Fruit fly (Drosophila melanogaster): ENCODE results near the gene CG5555.
A peak's percentile ranks its signal among the peaks of the same experiment; 100 is the strongest.

The CG5555 gene

DNA sequence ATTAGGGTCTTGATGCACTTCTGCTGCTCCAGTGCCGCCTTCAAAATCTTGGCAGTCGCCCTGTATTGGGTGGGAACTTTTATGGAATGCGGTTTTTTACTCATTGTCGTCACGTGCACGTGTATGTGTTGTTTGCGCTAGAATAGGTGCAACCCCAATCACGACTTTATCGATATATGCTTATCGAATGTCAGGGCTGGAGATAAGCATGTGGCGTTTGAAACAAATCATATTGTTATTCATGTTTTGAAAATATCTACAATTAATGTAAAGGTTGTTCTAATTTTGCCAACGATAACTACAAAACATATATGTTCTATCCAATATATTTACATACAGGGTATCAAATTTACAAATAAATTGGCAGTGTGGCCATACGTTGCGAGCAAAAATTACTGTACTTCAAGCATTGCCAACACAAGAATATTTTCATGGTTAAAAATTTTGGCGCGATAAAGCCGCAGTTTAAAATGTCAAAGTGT is 18.2 kb downstream of the CG5555 start, which contains the start of the genes CG42359 and Nsun5 (continued):
- TF ChIP-seq CG34406 (GFP tag; optimal IDR thresholded peaks at IDR 0.05) (peak; percentile 56), salr (GFP tag; optimal IDR thresholded peaks at IDR 0.05) (peak; percentile 44 to 74), CG11902 (GFP tag; optimal IDR thresholded peaks at IDR 0.05) (peak; percentile 65), Lpt (GFP tag; optimal IDR thresholded peaks at IDR 0.05) (peak; percentile 65), Eip78C (GFP tag) (peak; percentile 92), CG7368 (GFP tag; optimal IDR thresholded peaks at IDR 0.05) (peak; percentile 74), CG3919 (GFP tag; optimal IDR thresholded peaks at IDR 0.05) (peak; percentile 87), Hr4 (GFP tag; optimal IDR thresholded peaks at IDR 0.05) (peak; percentile 87), Sox15 (GFP tag; optimal IDR thresholded peaks at IDR 0.05) (peak; percentile 68), net (GFP tag; optimal IDR thresholded peaks at IDR 0.05) (peak; percentile 76), Gug (GFP tag; IDR thresholded peaks at IDR 0.05) (peak; percentile 69), CG32006 (GFP tag; optimal IDR thresholded peaks at IDR 0.05) (peak; percentile 75), Hr38 (GFP tag; optimal IDR thresholded peaks at IDR 0.05) (peak; percentile 71), svp (GFP tag) (peak; percentile 88), Ets96B (tag; optimal IDR thresholded peaks at IDR 0.05) (peak; percentile 78), Sox14 (GFP tag; optimal IDR thresholded peaks at IDR 0.05) (peak; percentile 88), CG6808 (GFP tag; optimal IDR thresholded peaks at IDR 0.05) (no peak), vri (GFP tag; optimal IDR thresholded peaks at IDR 0.05) (peak; percentile 73), Eip75B (GFP tag; optimal IDR thresholded peaks at IDR 0.05) (peak; percentile 83), Blimp-1 (GFP tag; optimal IDR thresholded peaks at IDR 0.05) (no peak), CG16779 (tag; optimal IDR thresholded peaks at IDR 0.05) (no peak), Sox102F (GFP tag; optimal IDR thresholded peaks at IDR 0.05) (peak; percentile 81)

DNA sequence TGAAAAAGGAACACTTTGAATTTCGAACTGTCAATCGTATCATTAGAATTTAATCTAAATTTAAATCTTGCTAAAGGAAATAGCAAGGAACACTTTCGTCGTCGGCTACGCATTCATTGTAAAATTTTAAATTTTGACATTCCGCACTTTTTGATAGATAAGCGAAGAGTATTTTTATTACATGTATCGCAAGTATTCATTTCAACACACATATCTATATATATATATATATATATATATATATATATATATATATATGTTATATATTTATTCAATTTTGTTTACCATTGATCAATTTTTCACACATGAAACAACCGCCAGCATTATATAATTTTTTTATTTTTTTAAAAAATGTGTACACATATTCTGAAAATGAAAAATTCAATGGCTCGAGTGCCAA is 20.6 kb downstream of the CG5555 start, which contains the start of gene CG11779:
Gene CG11779 (minus strand): TSS at position 101 of the 400 bp plus-strand sequence.
- no peak for TF ChIP-seq net (GFP tag; optimal IDR thresholded peaks at IDR 0.05)
- TF ChIP-seq Eip78C (GFP tag), result no peak
- TF ChIP-seq CG9139 (GFP tag; optimal IDR thresholded peaks at IDR 0.05), result no peak
- no peak for TF ChIP-seq CG10631 (GFP tag; optimal IDR thresholded peaks at IDR 0.05)
- TF ChIP-seq Sox14 (GFP tag; optimal IDR thresholded peaks at IDR 0.05), result no peak
- no peak for TF ChIP-seq dac (GFP tag; optimal IDR thresholded peaks at IDR 0.05)
- no peak for TF ChIP-seq CG6792 (GFP tag; optimal IDR thresholded peaks at IDR 0.05)
- TF ChIP-seq lz (GFP tag; optimal IDR thresholded peaks at IDR 0.05), result no peak
- no peak for TF ChIP-seq CG31627 (GFP tag; optimal IDR thresholded peaks at IDR 0.05)
- no peak for TF ChIP-seq cyc (GFP tag; optimal IDR thresholded peaks at IDR 0.05)
- TF ChIP-seq vri (GFP tag; optimal IDR thresholded peaks at IDR 0.05), result no peak
- no peak for TF ChIP-seq Gug (GFP tag; IDR thresholded peaks at IDR 0.05)
- TF ChIP-seq Met (GFP tag; optimal IDR thresholded peaks at IDR 0.05), result no peak
- TF ChIP-seq CG4318 (GFP tag; optimal IDR thresholded peaks at IDR 0.05), result no peak
- no peak for TF ChIP-seq CG6808 (GFP tag; optimal IDR thresholded peaks at IDR 0.05)
- TF ChIP-seq Lpt (GFP tag; optimal IDR thresholded peaks at IDR 0.05), result no peak
- no peak for TF ChIP-seq ss (GFP tag; optimal IDR thresholded peaks at IDR 0.05)
- no peak for TF ChIP-seq CG6854 (GFP tag; optimal IDR thresholded peaks at IDR 0.05)
- no peak for TF ChIP-seq svp (GFP tag)
- no peak for TF ChIP-seq CG32006 (GFP tag; optimal IDR thresholded peaks at IDR 0.05)

DNA sequence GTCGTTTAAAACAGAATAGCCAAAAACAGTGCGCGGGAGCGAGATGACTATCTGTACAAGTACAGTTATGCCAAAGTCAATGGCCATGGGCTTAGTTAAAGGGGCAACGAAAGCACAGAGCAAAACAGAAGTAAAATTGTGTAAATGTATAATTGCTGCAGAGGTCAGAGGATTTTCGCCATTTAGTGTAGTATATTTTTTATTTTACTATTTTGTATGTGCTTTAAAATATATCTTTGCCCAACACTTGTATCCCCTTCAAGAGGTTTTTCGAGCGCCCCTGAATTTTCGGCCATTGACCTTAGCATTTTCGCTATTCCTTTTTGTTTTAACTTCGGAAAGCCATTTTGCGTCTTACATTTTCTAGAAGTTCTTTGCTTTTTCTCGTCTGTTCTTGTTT is 22.3 kb downstream of the CG5555 start:
- TF ChIP-seq CG4318 (GFP tag; optimal IDR thresholded peaks at IDR 0.05) (no peak), topi (GFP tag; optimal IDR thresholded peaks at IDR 0.05) (no peak), CG32006 (GFP tag; optimal IDR thresholded peaks at IDR 0.05) (no peak), lz (GFP tag; optimal IDR thresholded peaks at IDR 0.05) (no peak), Eip78C (GFP tag) (peak; percentile 30), Smox (GFP tag; optimal IDR thresholded peaks at IDR 0.05) (no peak), CG31627 (GFP tag; optimal IDR thresholded peaks at IDR 0.05) (no peak), svp (GFP tag) (peak; percentile 55)
